Worm (Caenorhabditis elegans): Measurements from ENCODE around the gene C32D5.12.

The C32D5.12 gene

DNA sequence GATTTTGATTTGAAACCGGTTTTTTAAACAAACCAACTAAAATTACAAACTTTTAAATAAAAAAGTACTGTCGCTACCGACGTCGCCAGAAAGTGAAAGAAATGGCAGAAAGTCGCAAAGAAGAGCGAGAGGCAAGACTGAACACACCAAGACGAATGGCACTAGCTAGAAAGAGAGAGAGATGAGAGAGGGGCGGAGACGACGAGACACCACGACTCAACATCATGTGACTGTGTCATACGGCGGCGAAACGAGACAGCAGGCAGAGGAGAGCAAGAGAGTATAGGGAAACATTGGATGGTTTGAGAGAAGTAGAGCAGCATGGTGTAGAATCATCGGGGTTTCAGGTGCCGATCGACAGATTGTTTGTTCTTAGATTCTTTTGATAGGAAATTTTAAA, 10.4 kb downstream of the C32D5.12 start (continued):
- TF ChIP-seq pqm-1 (tag; optimal IDR thresholded peaks at IDR 0.05) (peak; percentile 75), nfya-1 (tag; optimal IDR thresholded peaks at IDR 0.05; ENCODE audit: insufficient read depth) (peak; percentile 94), ztf-11 (tag; optimal IDR thresholded peaks at IDR 0.05) (no peak), nhr-28 (tag; optimal IDR thresholded peaks at IDR 0.05) (no peak), mml-1 (tag; optimal IDR thresholded peaks at IDR 0.05) (no peak), unc-62 (GFP tag; optimal IDR thresholded peaks at IDR 0.05) (peak; percentile 71), ZK546.5 (tag; optimal IDR thresholded peaks at IDR 0.05) (no peak)

DNA sequence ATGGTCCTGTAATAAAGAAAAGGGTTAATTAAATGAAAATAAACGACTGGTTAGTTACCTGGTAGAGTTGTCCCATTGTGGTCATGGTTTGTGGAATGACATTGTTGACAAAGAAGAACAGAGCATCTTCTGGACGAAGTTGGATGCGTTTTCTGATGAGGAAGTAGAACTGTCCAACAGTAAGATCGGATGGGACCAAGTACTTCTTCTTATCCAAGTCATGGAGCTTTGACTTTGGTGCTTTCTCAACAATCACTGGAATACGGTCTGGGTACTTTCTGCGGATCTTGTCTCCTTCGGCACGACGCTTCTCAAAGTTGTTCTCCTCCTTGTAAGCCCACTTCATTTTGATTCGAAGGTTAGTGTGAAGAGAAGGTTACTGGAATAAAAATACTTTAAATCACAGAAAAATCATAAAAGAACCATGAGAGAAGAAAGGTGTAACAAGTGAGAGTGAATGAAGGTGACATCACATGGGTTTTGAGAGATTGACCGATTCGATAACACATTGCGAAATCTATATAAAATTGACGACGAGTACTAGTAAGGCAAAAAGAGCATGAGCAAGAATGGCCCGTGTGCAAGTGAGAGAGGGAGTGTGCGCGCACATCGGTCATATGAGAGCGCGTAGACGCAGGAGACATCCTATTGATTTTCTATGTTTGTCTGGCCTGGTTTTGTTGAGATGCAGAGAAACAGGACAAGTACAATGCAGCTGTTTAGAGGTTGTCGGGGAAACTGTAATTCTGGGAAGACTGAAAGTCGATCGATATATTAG, 11.3 kb downstream of the C32D5.12 start, which contains the start of gene lgg-1:
lgg-1 (minus strand) TSS at position 379 of the 778 bp plus-strand sequence.
- TF ChIP-seq lin-15B (tag; optimal IDR thresholded peaks at IDR 0.05) (peak; percentile 30), pqm-1 (tag; optimal IDR thresholded peaks at IDR 0.05) (no peak), lsy-12 (tag; optimal IDR thresholded peaks at IDR 0.05) (peak; percentile 60), fkh-10 (GFP tag; optimal IDR thresholded peaks at IDR 0.05) (no peak), ama-1 (optimal IDR thresholded peaks at IDR 0.05) (peak; percentile 98), fos-1 (tag; optimal IDR thresholded peaks at IDR 0.05) (no peak), egl-27 (tag; optimal IDR thresholded peaks at IDR 0.05) (no peak), nhr-67 (tag; optimal IDR thresholded peaks at IDR 0.05) (no peak), zag-1 (tag; optimal IDR thresholded peaks at IDR 0.05) (no peak), ceh-28 (tag; optimal IDR thresholded peaks at IDR 0.05) (peak; percentile 74), mdl-1 (tag; optimal IDR thresholded peaks at IDR 0.05) (peak; percentile 10), eor-1 (tag; optimal IDR thresholded peaks at IDR 0.05) (no peak), nhr-76 (tag; optimal IDR thresholded peaks at IDR 0.05) (no peak), R02D3.7 (tag; optimal IDR thresholded peaks at IDR 0.05) (no peak), nhr-77 (tag; optimal IDR thresholded peaks at IDR 0.05) (no peak), ceh-16 (tag; optimal IDR thresholded peaks at IDR 0.05) (no peak), elt-2 (tag; optimal IDR thresholded peaks at IDR 0.05) (no peak), snpc-4 (tag; optimal IDR thresholded peaks at IDR 0.05) (peak; percentile 4), aly-2 (tag; optimal IDR thresholded peaks at IDR 0.05) (no peak), daf-12 (tag; optimal IDR thresholded peaks at IDR 0.05) (no peak), ZK546.5 (tag; optimal IDR thresholded peaks at IDR 0.05) (no peak), elt-1 (tag; optimal IDR thresholded peaks at IDR 0.05) (no peak), egl-5 (tag; optimal IDR thresholded peaks at IDR 0.05) (peak; percentile 29), mml-1 (tag; optimal IDR thresholded peaks at IDR 0.05) (no peak), fkh-2 (tag; optimal IDR thresholded peaks at IDR 0.05) (no peak), nhr-43 (tag; optimal IDR thresholded peaks at IDR 0.05; ENCODE audit: poor library complexity, severe bottlenecking) (peak; percentile 63), jun-1 (tag; optimal IDR thresholded peaks at IDR 0.05) (peak; percentile 70), nhr-25 (tag; optimal IDR thresholded peaks at IDR 0.05) (peak; percentile 83), lin-39 (tag; optimal IDR thresholded peaks at IDR 0.05) (peak; percentile 40), nhr-23 (tag; optimal IDR thresholded peaks at IDR 0.05) (peak; percentile 9), ztf-4 (tag; optimal IDR thresholded peaks at IDR 0.05) (no peak), pha-4 (tag; optimal IDR thresholded peaks at IDR 0.05) (peak; percentile 71), skn-1 (tag; optimal IDR thresholded peaks at IDR 0.05) (no peak), sea-2 (GFP tag; optimal IDR thresholded peaks at IDR 0.05) (no peak), nhr-28 (tag; optimal IDR thresholded peaks at IDR 0.05) (no peak), nfya-1 (tag; optimal IDR thresholded peaks at IDR 0.05; ENCODE audit: insufficient read depth) (peak; percentile 73), unc-39 (tag; optimal IDR thresholded peaks at IDR 0.05) (no peak), ceh-82 (tag; optimal IDR thresholded peaks at IDR 0.05) (no peak), nhr-237 (tag; optimal IDR thresholded peaks at IDR 0.05) (no peak), tbx-2 (tag; optimal IDR thresholded peaks at IDR 0.05) (no peak)

Measured in whole organism, L3 larva.